Fruit fly (Drosophila melanogaster): ENCODE measurements around the gene CG31798.

DNA sequence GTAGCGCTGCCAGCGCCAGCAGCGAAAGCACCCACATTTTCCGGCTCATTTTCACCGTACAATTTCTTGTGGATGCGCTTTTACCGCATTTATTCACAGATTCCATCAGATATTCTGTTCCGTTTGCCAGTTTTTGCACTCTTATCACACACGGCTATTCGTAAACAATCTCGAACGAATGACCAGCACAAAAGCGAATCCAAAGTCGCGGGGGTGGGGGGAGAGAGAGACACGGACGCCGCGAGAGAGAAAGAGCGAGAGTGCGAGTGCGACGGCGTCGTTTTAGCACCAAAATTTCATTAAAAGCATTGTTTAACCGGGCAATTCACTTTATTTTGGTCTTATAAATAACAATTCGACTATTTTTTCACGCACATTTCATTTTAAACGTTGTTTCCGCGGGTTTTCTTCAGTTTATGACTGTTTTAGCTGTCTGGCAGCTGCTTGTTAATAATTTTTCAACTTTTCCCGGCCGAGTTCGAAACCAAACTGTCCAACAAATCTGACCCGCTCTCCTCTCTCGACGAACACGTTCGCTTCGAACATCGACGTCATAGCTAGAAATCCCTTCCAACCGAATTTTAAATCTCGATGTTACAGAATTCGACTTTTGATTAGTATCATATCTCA lies 31.1 kb upstream of the CG31798 start, which contains the start of gene dnt:
- TF ChIP-seq CG14655 (GFP tag; optimal IDR thresholded peaks at IDR 0.05) (no peak), Pif1A (GFP tag; optimal IDR thresholded peaks at IDR 0.05) (no peak), CG8159 (tag; optimal IDR thresholded peaks at IDR 0.05) (no peak), EcR (GFP tag; optimal IDR thresholded peaks at IDR 0.05) (peak; percentile 55), Ets98B (GFP tag; IDR thresholded peaks at IDR 0.05) (no peak), D1 (tag; optimal IDR thresholded peaks at IDR 0.05) (no peak), CG34367 (tag; optimal IDR thresholded peaks at IDR 0.05) (no peak)

Measured in whole organism, pupa.